Worm (Caenorhabditis elegans): ENCODE results near the gene M176.9.

- TF ChIP-seq unc-62 (GFP tag; optimal IDR thresholded peaks at IDR 0.05) (no peak), ztf-4 (tag; optimal IDR thresholded peaks at IDR 0.05) (no peak), skn-1 (tag; optimal IDR thresholded peaks at IDR 0.05) (no peak)
Measured at ce11 chrII:9398370-9398901, 13.0 kb downstream of the M176.9 start, which contains the start of the genes Y51B9A.14 and Y51B9A.8.

Data from whole organism, L1 larva.